Fruit fly (Drosophila melanogaster) whole organism, embryonic: ENCODE measurements around the gene CG32706.

Experiments
- Adf1 ChIP-seq: fragments of 200-800 bp; sonication (Bioruptor generic); IDR thresholded peaks from 2 replicates; pipeline ENCODE4 v1.3.6; 2022; ENCODE audit warnings: missing biosample characterization, missing genetic modification characterization
- Asciz ChIP-seq: fragments of 200-800 bp; sonication (Bioruptor generic); optimal IDR thresholded peaks from 2 replicates; lab custom pipeline; 2017; ENCODE audit warnings: missing biosample characterization, mild to moderate bottlenecking, missing genetic modification characterization, missing genetic modification reagents
- Bgb ChIP-seq: fragments of 200-800 bp; sonication (Bioruptor generic); IDR thresholded peaks from 2 replicates; pipeline ENCODE4 v1.3.6; 2022; ENCODE audit warnings: missing biosample characterization, missing genetic modification characterization; ENCODE audit not compliant: partially characterized antibody
- Blimp-1 ChIP-seq: fragments of 200-800 bp; sonication (Bioruptor generic); optimal IDR thresholded peaks from 3 replicates; lab custom pipeline; 2018; ENCODE audit warnings: missing biosample characterization, missing genetic modification characterization, mild to moderate bottlenecking, moderate library complexity, missing genetic modification reagents
- CG11504 ChIP-seq: fragments of 200-800 bp; sonication (Bioruptor generic); optimal IDR thresholded peaks from 3 replicates; lab custom pipeline; 2019; ENCODE audit warnings: missing biosample characterization, mild to moderate bottlenecking, missing genetic modification characterization, moderate library complexity
- CG12219 ChIP-seq: fragments of 200-800 bp; sonication (Bioruptor generic); optimal IDR thresholded peaks from 3 replicates; lab custom pipeline; 2018; ENCODE audit warnings: missing biosample characterization, mild to moderate bottlenecking, missing genetic modification characterization
- CG12391 ChIP-seq: fragments of 200-800 bp; sonication (Bioruptor generic); optimal IDR thresholded peaks from 3 replicates; lab custom pipeline; 2018; ENCODE audit warnings: missing biosample characterization, mild to moderate bottlenecking, missing genetic modification characterization, moderate library complexity
- CG12744 ChIP-seq: fragments of 200-800 bp; sonication (Bioruptor generic); optimal IDR thresholded peaks from 2 replicates; lab custom pipeline; 2016; ENCODE audit warnings: missing biosample characterization, missing genetic modification characterization
- CG1792 ChIP-seq: fragments of 200-800 bp; sonication (Bioruptor generic); optimal IDR thresholded peaks from 2 replicates; lab custom pipeline; 2016; ENCODE audit warnings: missing biosample characterization, missing genetic modification characterization
- CG2202 ChIP-seq: fragments of 200-800 bp; sonication (Bioruptor generic); optimal IDR thresholded peaks from 2 replicates; lab custom pipeline; 2018; ENCODE audit warnings: missing biosample characterization, mild to moderate bottlenecking, missing genetic modification characterization
- CG30431 ChIP-seq: fragments of 200-800 bp; sonication (Bioruptor generic); optimal IDR thresholded peaks from 2 replicates; lab custom pipeline; 2017; ENCODE audit warnings: missing biosample characterization, missing genetic modification characterization
- CG31365 ChIP-seq: fragments of 200-800 bp; sonication (Bioruptor generic); optimal IDR thresholded peaks from 2 replicates; lab custom pipeline; 2018; ENCODE audit warnings: missing biosample characterization, mild to moderate bottlenecking, missing genetic modification characterization
- CG3407 ChIP-seq: fragments of 200-800 bp; sonication (Bioruptor generic); optimal IDR thresholded peaks from 2 replicates; lab custom pipeline; 2018; ENCODE audit warnings: missing biosample characterization, mild to moderate bottlenecking, missing genetic modification characterization
- CG34376 ChIP-seq: fragments of 200-800 bp; sonication (Bioruptor generic); optimal IDR thresholded peaks from 2 replicates; lab custom pipeline; 2018; ENCODE audit warnings: missing biosample characterization, mild to moderate bottlenecking, missing genetic modification characterization
- CG4360 ChIP-seq: fragments of 200-800 bp; sonication (Bioruptor generic); IDR thresholded peaks from 2 replicates; pipeline ENCODE4 v1.3.6; 2022; ENCODE audit warnings: missing biosample characterization, missing genetic modification characterization
- CG6254 ChIP-seq: fragments of 200-800 bp; sonication (Bioruptor generic); optimal IDR thresholded peaks from 3 replicates; lab custom pipeline; 2017; ENCODE audit warnings: mild to moderate bottlenecking, missing biosample characterization, missing genetic modification reagents, missing genetic modification characterization
- CG6689 ChIP-seq: fragments of 200-800 bp; sonication (Bioruptor generic); IDR thresholded peaks from 2 replicates; pipeline ENCODE4 v1.3.6; 2022; ENCODE audit warnings: missing biosample characterization, missing genetic modification characterization
- CG7839 ChIP-seq: fragments of 200-800 bp; sonication (Bioruptor generic); optimal IDR thresholded peaks from 3 replicates; lab custom pipeline; 2018; ENCODE audit warnings: missing biosample characterization, mild to moderate bottlenecking, missing genetic modification characterization, moderate library complexity
- CG8388 ChIP-seq: fragments of 200-800 bp; sonication (Bioruptor generic); optimal IDR thresholded peaks from 2 replicates; lab custom pipeline; 2019; ENCODE audit warnings: missing biosample characterization, mild to moderate bottlenecking, missing genetic modification characterization, moderate library complexity
- CG9727 ChIP-seq: fragments of 200-800 bp; sonication (Bioruptor generic); optimal IDR thresholded peaks from 3 replicates; lab custom pipeline; 2017; ENCODE audit warnings: missing biosample characterization, mild to moderate bottlenecking, missing genetic modification characterization
- CG9932 ChIP-seq: fragments of 200-800 bp; sonication (Bioruptor generic); IDR thresholded peaks from 2 replicates; pipeline ENCODE4 v1.3.6; 2022; ENCODE audit warnings: missing biosample characterization, missing genetic modification characterization
- Camta ChIP-seq: fragments of 200-800 bp; sonication (Bioruptor generic); optimal IDR thresholded peaks from 2 replicates; lab custom pipeline; 2016; ENCODE audit warnings: missing biosample characterization, missing genetic modification characterization
- Chrac-16 ChIP-seq: fragments of 200-800 bp; sonication (Bioruptor generic); optimal IDR thresholded peaks from 3 replicates; lab custom pipeline; 2016; ENCODE audit warnings: missing biosample characterization, missing genetic modification characterization
- CoRest ChIP-seq: fragments of 200-800 bp; sonication (Bioruptor generic); optimal IDR thresholded peaks from 3 replicates; lab custom pipeline; 2018; ENCODE audit warnings: missing biosample characterization, mild to moderate bottlenecking, missing genetic modification characterization, moderate library complexity
- Hr39 ChIP-seq: fragments of >200 bp; optimal IDR thresholded peaks from 2 replicates; lab custom pipeline; 2017
- Hr51 ChIP-seq, 2 experiments: fragments of 200-800 bp; sonication (Bioruptor generic); optimal IDR thresholded peaks; 2 replicates in 1 of 2; 3 replicates in 1 of 2; lab custom pipeline; 2016 to 2018; ENCODE audit warnings: missing biosample characterization in 2 of 2, missing genetic modification characterization in 2 of 2, mild to moderate bottlenecking in 1 of 2, moderate library complexity in 1 of 2
- Jarid2 ChIP-seq: fragments of 200-800 bp; sonication (Bioruptor generic); optimal IDR thresholded peaks from 3 replicates; lab custom pipeline; 2017; ENCODE audit warnings: mild to moderate bottlenecking, missing biosample characterization, missing genetic modification reagents, missing genetic modification characterization
- Med ChIP-seq: fragments of 200-800 bp; sonication (Bioruptor generic); peaks from one replicate; lab custom pipeline; 2016; ENCODE audit warnings: missing biosample characterization, missing genetic modification characterization, mild to moderate bottlenecking, inconsistent platforms, moderate library complexity
- Oaz ChIP-seq: fragments of 200-800 bp; sonication (Bioruptor generic); IDR thresholded peaks from 2 replicates; pipeline ENCODE4 v1.3.6; 2022; ENCODE audit warnings: missing biosample characterization, missing genetic modification characterization
- PHDP ChIP-seq: fragments of 200-800 bp; sonication (Bioruptor generic); optimal IDR thresholded peaks from 3 replicates; lab custom pipeline; 2018; ENCODE audit warnings: missing biosample characterization, mild to moderate bottlenecking, missing genetic modification characterization, moderate library complexity
- Pdp1 ChIP-seq, 2 experiments: fragments of 200-800 bp; sonication (Bioruptor generic); optimal IDR thresholded peaks; 3 replicates each; lab custom pipeline; 2016; ENCODE audit warnings: missing biosample characterization in 2 of 2, missing genetic modification characterization in 2 of 2, mild to moderate bottlenecking in 1 of 2, moderate library complexity in 1 of 2
- TFAM ChIP-seq: fragments of 200-800 bp; sonication (Bioruptor generic); optimal IDR thresholded peaks from 2 replicates; lab custom pipeline; 2017; ENCODE audit warnings: missing biosample characterization, missing genetic modification characterization, inconsistent platforms
- aop ChIP-seq: fragments of 200-800 bp; sonication (Bioruptor generic); IDR thresholded peaks from 2 replicates; pipeline ENCODE4 v1.3.6; 2022; ENCODE audit warnings: missing biosample characterization, missing genetic modification characterization
- ato ChIP-seq: fragments of 200-800 bp; sonication (Bioruptor generic); IDR thresholded peaks from 2 replicates; pipeline ENCODE4 v1.3.6; 2022; ENCODE audit warnings: missing biosample characterization, missing genetic modification characterization; ENCODE audit not compliant: partially characterized antibody
- cg ChIP-seq: fragments of 200-800 bp; sonication (Bioruptor generic); optimal IDR thresholded peaks from 3 replicates; lab custom pipeline; 2019; ENCODE audit warnings: missing biosample characterization, mild to moderate bottlenecking, missing genetic modification characterization, moderate library complexity
- ci ChIP-seq: fragments of 200-800 bp; sonication (Bioruptor generic); IDR thresholded peaks from 3 replicates; pipeline ENCODE4 v1.3.6; 2022; ENCODE audit warnings: missing biosample characterization, missing genetic modification characterization
- dysf ChIP-seq: fragments of 200-800 bp; sonication (Bioruptor generic); IDR thresholded peaks from 3 replicates; pipeline ENCODE4 v1.3.6; 2022; ENCODE audit warnings: missing biosample characterization, missing genetic modification characterization
- eyg ChIP-seq: fragments of 200-800 bp; sonication (Bioruptor generic); optimal IDR thresholded peaks from 3 replicates; lab custom pipeline; 2016; ENCODE audit warnings: missing biosample characterization, missing genetic modification characterization
- gem ChIP-seq: fragments of 200-800 bp; sonication (Bioruptor generic); optimal IDR thresholded peaks from 2 replicates; lab custom pipeline; 2019; ENCODE audit warnings: missing biosample characterization, mild to moderate bottlenecking, missing genetic modification characterization, moderate library complexity
- grau ChIP-seq: fragments of 200-800 bp; optimal IDR thresholded peaks from 3 replicates; lab custom pipeline; 2019; ENCODE audit warnings: missing biosample characterization, mild to moderate bottlenecking, missing genetic modification characterization, moderate library complexity
- hkb ChIP-seq, 2 experiments: fragments of 200-800 bp in 1 of 2; fragments of >200 bp in 1 of 2; sonication (Bioruptor generic) in 1 of 2; IDR thresholded peaks in 1 of 2; optimal IDR thresholded peaks in 1 of 2; 2 replicates each; pipeline versions ENCODE4 v1.3.6 to Lab custom; 2017 to 2022; ENCODE audit warnings: missing biosample characterization in 1 of 2, missing genetic modification characterization in 1 of 2
- jumu ChIP-seq: fragments of 200-800 bp; sonication (Bioruptor generic); optimal IDR thresholded peaks from 3 replicates; lab custom pipeline; 2016; ENCODE audit warnings: missing biosample characterization, missing genetic modification characterization
- lmd ChIP-seq: fragments of 200-800 bp; sonication (Bioruptor generic); IDR thresholded peaks from 2 replicates; pipeline ENCODE4 v1.3.6; 2022; ENCODE audit warnings: missing biosample characterization, missing genetic modification characterization
- nau ChIP-seq: fragments of 200-800 bp; sonication (Bioruptor generic); optimal IDR thresholded peaks from 3 replicates; lab custom pipeline; 2017; ENCODE audit warnings: missing biosample characterization, mild to moderate bottlenecking, missing genetic modification characterization, missing genetic modification reagents
- pros ChIP-seq: fragments of 200-800 bp; sonication (Bioruptor generic); optimal IDR thresholded peaks from 3 replicates; lab custom pipeline; 2019; ENCODE audit warnings: missing biosample characterization, mild to moderate bottlenecking, missing genetic modification characterization, moderate library complexity
- seq ChIP-seq: fragments of 200-800 bp; sonication (Bioruptor generic); IDR thresholded peaks from 2 replicates; pipeline ENCODE4 v1.3.6; 2022; ENCODE audit warnings: missing biosample characterization, missing genetic modification characterization
- ttk ChIP-seq: fragments of 200-800 bp; sonication (Bioruptor generic); IDR thresholded peaks from 2 replicates; pipeline ENCODE4 v2.1.2; 2022; ENCODE audit warnings: missing biosample characterization, missing genetic modification characterization
- usp ChIP-seq: fragments of >200 bp; optimal IDR thresholded peaks from 2 replicates; lab custom pipeline; 2017; ENCODE audit warnings: missing biosample characterization, missing genetic modification characterization
- zf30C ChIP-seq: fragments of 200-800 bp; sonication (Bioruptor generic); optimal IDR thresholded peaks from 3 replicates; lab custom pipeline; 2018; ENCODE audit warnings: missing biosample characterization, mild to moderate bottlenecking, missing genetic modification characterization

CG32706 gene

dm6 chrX:9042457-9043045 lies 44.4 kb upstream of the CG32706 start:
- TF ChIP-seq CG30431 (GFP tag; lab: Kevin White, UChicago) (no peak), Blimp-1 (GFP tag; lab: Kevin White, UChicago) (peak; percentile 29), aop (GFP tag; lab: Robert Waterston, UW) (no peak), CG11504 (tag; lab: Kevin White, UChicago) (peak; percentile 11), ato (no peak), Chrac-16 (peak; percentile 13), CG7839 (tag; lab: Kevin White, UChicago) (peak; percentile 15), jumu (GFP tag; lab: Kevin White, UChicago) (no peak), Oaz (no peak), CG6254 (GFP tag; lab: Kevin White, UChicago) (peak; percentile 27), CG4360 (GFP tag; lab: Robert Waterston, UW) (peak; percentile 57), CG12391 (tag; lab: Kevin White, UChicago) (peak; percentile 42), Hr51 (GFP tag; optimal IDR thresholded peaks at IDR 0.05; lab: Kevin White, UChicago) (peak; percentile 9 to 17), ci (peak; percentile 61; the same call in 2 of the 3 replicates), CG34376 (GFP tag; lab: Kevin White, UChicago) (peak; percentile 5), hkb (optimal IDR thresholded peaks at IDR 0.05; lab: Kevin White, UChicago) (no peak), hkb (GFP tag; IDR thresholded peaks at IDR 0.05; lab: Robert Waterston, UW) (0 out of 2 replicates have a peak, but pooled peaks have one; percentile 27), Bgb (GFP tag; lab: Robert Waterston, UW) (0 out of 2 replicates have a peak, but pooled peaks have one; percentile 12), zf30C (peak; percentile 83), PHDP (peak; percentile 22), grau (peak; percentile 36), eyg (GFP tag; lab: Kevin White, UChicago) (no peak), CG3407 (GFP tag; lab: Kevin White, UChicago) (no peak), nau (GFP tag; lab: Kevin White, UChicago) (no peak), CG31365 (tag; lab: Kevin White, UChicago) (no peak), Adf1 (GFP tag; lab: Robert Waterston, UW) (peak; percentile 82), cg (GFP tag; lab: Kevin White, UChicago) (peak; percentile 61), lmd (GFP tag; lab: Robert Waterston, UW) (peak; percentile 26; the same call in 1 of the 2 replicates), CG6689 (peak; percentile 23; the same call in 1 of the 2 replicates), pros (peak; percentile 18), seq (no peak), Camta (GFP tag; lab: Kevin White, UChicago) (peak; percentile 12), CG12219 (GFP tag; lab: Kevin White, UChicago) (no peak), usp (GFP tag; lab: Kevin White, UChicago) (no peak), CG12744 (no peak), Jarid2 (GFP tag; lab: Kevin White, UChicago) (peak; percentile 86), CG2202 (tag; lab: Kevin White, UChicago) (no peak), CG8388 (GFP tag; lab: Kevin White, UChicago) (peak; percentile 26), dysf (GFP tag; lab: Robert Waterston, UW) (no peak), Pdp1 (GFP tag; optimal IDR thresholded peaks at IDR 0.05; lab: Kevin White, UChicago) (peak in 1 of 2 experiments; percentile 80), CG9727 (no peak), Asciz (no peak), Hr39 (lab: Kevin White, UChicago) (no peak), CG1792 (GFP tag; lab: Kevin White, UChicago) (no peak), CG9932 (GFP tag; lab: Robert Waterston, UW) (peak; percentile 20; the same call in 1 of the 2 replicates), CoRest (peak; percentile 15), TFAM (GFP tag; lab: Kevin White, UChicago) (no peak), ttk (0 out of 2 replicates have a peak, but pooled peaks have one; percentile 5), gem (tag; lab: Kevin White, UChicago) (peak; percentile 46), Med (GFP tag; lab: Kevin White, UChicago) (peak; percentile 85)
